Worm (Caenorhabditis elegans): ENCODE measurements around the gene F40G9.18.
"Not testable (repeated sequence)": the region's sequence is repeated elsewhere in the genome, so short reads cannot be mapped to it uniquely, and the experiment has no call there.

The F40G9.18 gene

DNA sequence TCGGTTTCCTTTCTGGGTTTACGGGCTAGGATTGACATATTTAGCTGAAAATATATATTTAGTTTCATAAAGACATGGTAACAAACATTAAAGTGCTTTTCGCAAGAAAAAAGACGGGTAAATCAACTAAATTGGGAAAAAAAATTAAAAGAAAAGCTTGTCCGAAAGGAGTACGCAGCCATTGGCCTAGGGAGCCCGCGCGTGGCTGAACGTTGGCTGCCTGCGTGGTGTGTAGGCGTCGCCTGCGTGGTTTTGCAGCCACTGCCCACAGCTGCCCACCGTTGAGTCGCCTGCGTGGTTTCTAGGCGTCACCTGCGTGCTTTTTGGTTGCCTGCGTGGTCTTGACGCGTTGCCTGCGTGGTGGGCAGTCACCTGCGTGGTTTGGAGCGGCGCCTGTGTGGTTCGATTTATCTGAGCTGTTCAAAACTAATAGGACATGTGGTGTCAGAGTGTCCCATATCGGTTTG lies 47.4 kb downstream of the F40G9.18 start, which contains the start of gene C29F9.12:
Gene C29F9.12 (minus strand): TSS at position 51 of the 467 bp plus-strand sequence.
- TF ChIP-seq cog-1 (tag; optimal IDR thresholded peaks at IDR 0.05); med-1 (GFP tag; optimal IDR thresholded peaks at IDR 0.05; ENCODE audit: insufficient read depth); ztf-29 (GFP tag; IDR thresholded peaks at IDR 0.05): not testable (repeated sequence)

DNA sequence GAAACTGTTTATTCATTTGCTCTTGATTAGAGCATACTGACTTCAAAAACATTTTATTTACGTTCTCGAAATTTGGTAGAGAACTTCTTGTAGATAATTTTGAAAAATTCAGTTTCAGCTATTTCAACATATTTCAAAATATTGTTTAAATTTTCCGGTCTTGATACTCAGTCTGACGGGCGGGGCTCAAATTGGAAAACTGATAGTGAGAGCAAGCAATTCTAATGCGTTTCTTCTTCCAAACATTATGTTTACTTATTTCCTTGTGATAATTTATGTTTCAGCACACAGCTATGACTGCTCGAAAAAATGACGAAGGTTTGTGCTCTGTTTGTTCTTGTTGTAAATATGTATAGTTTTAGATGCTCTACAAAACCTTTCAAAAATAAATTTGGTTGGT lies 49.2 kb downstream of the F40G9.18 start, which contains the start of gene pals-24:
Gene pals-24 (plus strand): TSS at position 237 of the 400 bp plus-strand sequence.
- no peak for TF ChIP-seq cog-1 (tag; optimal IDR thresholded peaks at IDR 0.05)
- no peak for TF ChIP-seq med-1 (GFP tag; optimal IDR thresholded peaks at IDR 0.05; ENCODE audit: insufficient read depth)
- TF ChIP-seq ztf-23 (GFP tag; IDR thresholded peaks at IDR 0.05): no peak
- TF ChIP-seq ztf-29 (GFP tag; IDR thresholded peaks at IDR 0.05): no peak
- no peak for TF ChIP-seq ref-1 (GFP tag; conservative IDR thresholded peaks at IDR 0.05)
- TF ChIP-seq flt-1 (GFP tag; IDR thresholded peaks at IDR 0.05): no peak
- TF ChIP-seq T22C8.4 (GFP tag; IDR thresholded peaks at IDR 0.05): no peak
- no peak for TF ChIP-seq klf-2 (GFP tag; conservative IDR thresholded peaks at IDR 0.05)
- no peak for TF ChIP-seq tab-1 (GFP tag; IDR thresholded peaks at IDR 0.05)

DNA sequence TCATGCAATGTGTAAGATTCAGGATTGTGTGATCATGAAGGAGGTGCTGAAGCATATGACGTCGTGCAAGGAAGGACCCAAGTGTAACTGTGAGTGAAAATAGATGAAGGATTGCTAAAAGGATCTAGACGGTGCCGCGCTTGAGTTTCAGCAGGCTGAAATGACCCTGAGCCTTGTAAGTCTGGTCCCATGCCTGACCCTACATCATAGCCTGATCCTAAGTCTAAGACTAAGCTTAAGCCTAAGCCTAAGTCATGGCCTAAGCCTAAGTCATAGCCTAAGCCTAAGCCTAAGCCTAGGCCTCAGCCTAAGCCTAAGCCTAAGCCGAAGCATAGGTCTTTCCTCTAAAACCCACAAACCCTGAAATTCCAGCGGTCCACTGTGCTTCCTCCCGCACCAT lies 51.5 kb downstream of the F40G9.18 start:
- TF ChIP-seq cog-1 (tag; optimal IDR thresholded peaks at IDR 0.05) (no peak), ztf-23 (GFP tag; IDR thresholded peaks at IDR 0.05) (no peak), flt-1 (GFP tag; IDR thresholded peaks at IDR 0.05) (no peak), klf-2 (GFP tag; conservative IDR thresholded peaks at IDR 0.05) (no peak), ztf-29 (GFP tag; IDR thresholded peaks at IDR 0.05) (no peak), ref-1 (GFP tag; conservative IDR thresholded peaks at IDR 0.05) (no peak)

All from whole organism, midembryonic.